Worm (Caenorhabditis elegans) whole organism, young adult: ENCODE measurements around the gene lron-1.

Source experiments
- B0336.3 ChIP-seq: fragments of 200-800 bp; sonication (Bioruptor generic); IDR thresholded peaks from 2 replicates; pipeline ENCODE4 v1.3.6; 2022; ENCODE audit warnings: missing genetic modification characterization, missing compliant biosample characterization
- F57C9.4 ChIP-seq: sonication (generic microtip); optimal IDR thresholded peaks from 2 replicates; lab custom pipeline; 2017; ENCODE audit warnings: mild to moderate bottlenecking, missing genetic modification characterization, missing compliant biosample characterization
- attf-5 ChIP-seq: fragments of 200-800 bp; sonication (Bioruptor generic); optimal IDR thresholded peaks from 2 replicates; lab custom pipeline; 2018; ENCODE audit warnings: mild to moderate bottlenecking, missing genetic modification characterization, missing compliant biosample characterization
- ekl-4 ChIP-seq: fragments of 200-800 bp; sonication (Bioruptor generic); IDR thresholded peaks from 2 replicates; pipeline ENCODE4 v1.3.6; 2022; ENCODE audit warnings: missing genetic modification reagents, missing genetic modification characterization, missing compliant biosample characterization
- hmg-1.2 ChIP-seq: fragments of 200-800 bp; sonication (Bioruptor generic); IDR thresholded peaks from 2 replicates; pipeline ENCODE4 v1.3.6; 2022; ENCODE audit warnings: missing genetic modification reagents, missing genetic modification characterization, missing compliant biosample characterization
- snpc-4 ChIP-seq, 5 experiments: fragments of 150-350 bp in 1 of 5; sonication (generic microtip) in 4 of 5; optimal IDR thresholded peaks; 2 replicates each; lab custom pipeline; 2014 to 2018; ENCODE audit warnings: missing genetic modification characterization in 5 of 5, missing biosample characterization in 3 of 5, antibody characterized with exemption in 2 of 5, mild to moderate bottlenecking in 2 of 5, missing compliant biosample characterization in 2 of 5, missing genotype in 2 of 5, moderate library complexity in 2 of 5, missing genetic modification reagents in 1 of 5

ce11 chrX:14543224-14543623 lies 29.3 kb upstream of the lron-1 start, which contains the start of gene T24C2.3:
- TF ChIP-seq F57C9.4 (tag; lab: Kevin White, UChicago) (no peak), B0336.3 (GFP tag; lab: Robert Waterston, UW) (no peak), ekl-4 (GFP tag; lab: Robert Waterston, UW) (no peak), snpc-4 (GFP tag; optimal IDR thresholded peaks at IDR 0.05; lab: Kevin White, UChicago) (no peak), snpc-4 (tag; optimal IDR thresholded peaks at IDR 0.05; lab: Kevin White, UChicago) (no peak), hmg-1.2 (GFP tag; lab: Robert Waterston, UW) (no peak), attf-5 (GFP tag; lab: Kevin White, UChicago) (no peak)
